Fruit fly (Drosophila melanogaster) whole organism, adult: ENCODE measurements around the gene Txl.

Source experiments
- CG11617 ChIP-seq: fragments of 200-800 bp; sonication (Bioruptor generic); optimal IDR thresholded peaks from 2 replicates; lab custom pipeline; 2017; ENCODE audit warnings: mild to moderate bottlenecking, missing biosample characterization, missing genetic modification reagents, missing genetic modification characterization
- CG12768 ChIP-seq: fragments of 200-800 bp; sonication (Bioruptor generic); optimal IDR thresholded peaks from 2 replicates; lab custom pipeline; 2017; ENCODE audit warnings: missing biosample characterization, missing genetic modification characterization, mild to moderate bottlenecking, moderate library complexity, missing genetic modification reagents
- CG14711 ChIP-seq: fragments of 200-800 bp; sonication (Bioruptor generic); optimal IDR thresholded peaks from 2 replicates; lab custom pipeline; 2018; ENCODE audit warnings: missing biosample characterization, mild to moderate bottlenecking, missing genetic modification characterization, moderate library complexity
- CG1620 ChIP-seq: fragments of 200-800 bp; sonication (Bioruptor generic); optimal IDR thresholded peaks from 2 replicates; lab custom pipeline; 2016; ENCODE audit warnings: missing biosample characterization, missing genetic modification characterization
- CG33017 ChIP-seq: fragments of 200-800 bp; sonication (Bioruptor generic); optimal IDR thresholded peaks from 2 replicates; lab custom pipeline; 2018; ENCODE audit warnings: missing biosample characterization, mild to moderate bottlenecking, missing genetic modification characterization, moderate library complexity
- CG5204 ChIP-seq: fragments of 200-800 bp; sonication (Bioruptor generic); optimal IDR thresholded peaks from 2 replicates; lab custom pipeline; 2016; ENCODE audit warnings: missing biosample characterization, missing genetic modification characterization
- CG7045 ChIP-seq: fragments of 200-800 bp; sonication (Bioruptor generic); optimal IDR thresholded peaks from 2 replicates; lab custom pipeline; 2017; ENCODE audit warnings: missing biosample characterization, mild to moderate bottlenecking, missing genetic modification characterization
- CG7101 ChIP-seq: fragments of 200-800 bp; sonication (Bioruptor generic); optimal IDR thresholded peaks from 2 replicates; lab custom pipeline; 2018; ENCODE audit warnings: missing biosample characterization, mild to moderate bottlenecking, missing genetic modification characterization, moderate library complexity
- Clk ChIP-seq: fragments of 200-800 bp; sonication (Bioruptor generic); optimal IDR thresholded peaks from 2 replicates; lab custom pipeline; 2017; ENCODE audit warnings: missing biosample characterization, missing genetic modification characterization
- Crg-1 ChIP-seq: fragments of 200-800 bp; sonication (Bioruptor generic); optimal IDR thresholded peaks from 2 replicates; lab custom pipeline; 2016; ENCODE audit warnings: missing biosample characterization, missing genetic modification characterization
- Hr96 ChIP-seq: fragments of 200-800 bp; sonication (Bioruptor generic); optimal IDR thresholded peaks from 2 replicates; lab custom pipeline; 2016; ENCODE audit warnings: missing biosample characterization, missing genetic modification characterization
- Mnt ChIP-seq: fragments of 200-800 bp; sonication (Bioruptor generic); optimal IDR thresholded peaks from 2 replicates; lab custom pipeline; 2016; ENCODE audit warnings: missing biosample characterization, mild to moderate bottlenecking, missing genetic modification characterization
- bab1 ChIP-seq: fragments of 200-800 bp; sonication (Bioruptor generic); optimal IDR thresholded peaks from 3 replicates; lab custom pipeline; 2019; ENCODE audit warnings: missing biosample characterization, mild to moderate bottlenecking, missing genetic modification characterization, moderate library complexity
- cic ChIP-seq: fragments of 200-800 bp; sonication (Bioruptor generic); optimal IDR thresholded peaks from 2 replicates; lab custom pipeline; 2017; ENCODE audit warnings: missing biosample characterization, mild to moderate bottlenecking, missing genetic modification characterization, moderate library complexity
- cnc ChIP-seq, 2 experiments: fragments of >200 bp; optimal IDR thresholded peaks; 2 replicates each; lab custom pipeline; 2017
- kay ChIP-seq: fragments of 200-800 bp; sonication (Bioruptor generic); peaks from one replicate; lab custom pipeline; 2016; ENCODE audit warnings: missing biosample characterization, missing genetic modification characterization, borderline replicate concordance
- ovo ChIP-seq: fragments of 200-800 bp; sonication (Bioruptor generic); optimal IDR thresholded peaks from 2 replicates; lab custom pipeline; 2016; ENCODE audit warnings: missing biosample characterization, missing genetic modification characterization
- pad ChIP-seq: fragments of 200-800 bp; sonication (Bioruptor generic); optimal IDR thresholded peaks from 3 replicates; lab custom pipeline; 2017; ENCODE audit warnings: missing biosample characterization, missing genetic modification characterization, mild to moderate bottlenecking, moderate library complexity, missing genetic modification reagents
- tj ChIP-seq: fragments of 200-800 bp; sonication (Bioruptor generic); optimal IDR thresholded peaks from 3 replicates; lab custom pipeline; 2017; ENCODE audit warnings: missing biosample characterization, mild to moderate bottlenecking, missing genetic modification characterization, moderate library complexity
- toe ChIP-seq: fragments of 200-800 bp; sonication (Bioruptor generic); optimal IDR thresholded peaks from 2 replicates; lab custom pipeline; 2016; ENCODE audit warnings: missing biosample characterization, missing genetic modification characterization

Gene Txl

DNA sequence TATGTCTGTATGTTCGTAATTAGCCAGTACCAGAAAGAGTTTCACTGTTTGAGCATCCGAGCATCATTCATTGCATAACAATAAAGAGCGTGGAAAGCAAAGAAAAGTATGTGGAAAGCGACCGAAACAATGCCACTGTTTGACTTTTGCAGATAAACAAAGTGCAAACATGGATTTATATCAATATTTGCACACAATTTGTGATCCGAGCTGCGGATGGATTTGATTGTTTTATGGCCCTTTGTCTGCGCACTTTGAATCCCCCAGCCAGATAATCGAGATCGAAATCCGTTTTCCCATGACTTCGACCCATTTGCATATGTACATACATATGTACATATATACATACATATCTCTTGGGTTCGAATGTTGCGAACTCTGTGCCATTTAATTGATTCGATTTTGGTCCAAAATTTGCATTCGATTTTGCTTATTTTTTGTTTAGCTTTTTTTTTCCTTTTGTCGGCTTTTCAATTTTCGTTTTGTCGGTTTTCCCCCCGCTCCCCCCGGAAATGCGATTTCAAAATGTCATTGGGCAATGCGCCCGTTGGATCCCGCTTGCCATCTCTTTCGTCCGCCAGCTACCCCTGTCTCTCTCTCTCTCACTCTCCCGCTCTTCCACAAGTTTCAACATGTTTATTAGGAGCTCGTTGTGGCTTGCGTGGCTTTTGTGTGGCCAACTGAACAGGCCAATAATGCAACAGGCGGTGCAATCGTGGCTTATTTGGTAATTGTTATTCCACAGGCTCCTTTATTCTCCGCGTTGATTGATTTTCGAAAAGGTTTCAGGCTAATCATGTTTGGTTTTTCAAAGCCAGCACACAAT, 19.8 kb downstream of the Txl start:
- TF ChIP-seq tj (GFP tag; lab: Kevin White, UChicago) = no peak
- TF ChIP-seq Crg-1 (GFP tag; lab: Kevin White, UChicago) = no peak
- no peak for TF ChIP-seq CG33017
- TF ChIP-seq CG5204 (GFP tag; lab: Kevin White, UChicago) = no peak
- no peak for TF ChIP-seq ovo (GFP tag; lab: Kevin White, UChicago)
- TF ChIP-seq CG11617 (GFP tag; lab: Kevin White, UChicago) = no peak
- no peak for TF ChIP-seq cic (GFP tag; lab: Kevin White, UChicago)
- TF ChIP-seq Hr96 (GFP tag; lab: Kevin White, UChicago) = no peak
- no peak for TF ChIP-seq kay (GFP tag; lab: Kevin White, UChicago)
- no peak for TF ChIP-seq Clk (GFP tag; lab: Kevin White, UChicago)
- TF ChIP-seq CG12768 = no peak
- no peak for TF ChIP-seq Mnt (GFP tag; lab: Kevin White, UChicago)
- no peak for TF ChIP-seq CG7101
- TF ChIP-seq cnc (optimal IDR thresholded peaks at IDR 0.05; lab: Kevin White, UChicago) = no peak
- no peak for TF ChIP-seq toe (GFP tag; lab: Kevin White, UChicago)

DNA sequence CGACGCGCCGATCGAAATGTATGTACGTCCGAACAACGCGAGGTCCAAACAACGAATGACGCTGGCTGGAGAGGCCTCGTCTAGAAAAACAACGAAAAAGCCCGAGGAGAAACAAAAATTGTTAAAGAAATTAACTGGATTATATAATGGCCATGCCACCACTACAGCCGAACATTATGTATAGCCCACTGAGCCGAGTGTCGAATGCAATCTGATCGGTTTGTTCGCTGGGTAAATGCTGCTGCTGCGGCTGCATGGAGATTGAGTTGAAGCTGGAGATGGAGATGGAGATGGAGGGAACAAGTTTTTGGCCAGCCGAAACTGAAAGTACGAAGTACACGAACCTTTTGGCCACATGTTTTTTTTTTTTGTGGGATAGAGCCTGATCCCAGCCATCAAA, 21.0 kb downstream of the Txl start, which contains the start of gene Cralbp:
Gene Cralbp (minus strand): TSS at position 115 of the 400 bp plus-strand sequence.
- TF ChIP-seq toe (GFP tag; lab: Kevin White, UChicago) (no peak), CG5204 (GFP tag; lab: Kevin White, UChicago) (no peak), kay (GFP tag; lab: Kevin White, UChicago) (no peak), Clk (GFP tag; lab: Kevin White, UChicago) (no peak), bab1 (GFP tag; lab: Kevin White, UChicago) (no peak), Mnt (GFP tag; lab: Kevin White, UChicago) (no peak), tj (GFP tag; lab: Kevin White, UChicago) (no peak), CG1620 (GFP tag; lab: Kevin White, UChicago) (no peak), CG33017 (no peak), CG12768 (no peak), CG11617 (GFP tag; lab: Kevin White, UChicago) (no peak), cic (GFP tag; lab: Kevin White, UChicago) (no peak), CG7045 (GFP tag; lab: Kevin White, UChicago) (no peak), Hr96 (GFP tag; lab: Kevin White, UChicago) (no peak), CG14711 (tag; lab: Kevin White, UChicago) (no peak)

dm6 chr3L:5787476-5787875, 21.8 kb downstream of the Txl start:
- TF ChIP-seq ovo (GFP tag; lab: Kevin White, UChicago) (no peak), tj (GFP tag; lab: Kevin White, UChicago) (no peak), toe (GFP tag; lab: Kevin White, UChicago) (no peak), CG14711 (tag; lab: Kevin White, UChicago) (no peak), Clk (GFP tag; lab: Kevin White, UChicago) (no peak), CG12768 (no peak), kay (GFP tag; lab: Kevin White, UChicago) (no peak), CG7045 (GFP tag; lab: Kevin White, UChicago) (no peak), bab1 (GFP tag; lab: Kevin White, UChicago) (no peak), CG1620 (GFP tag; lab: Kevin White, UChicago) (no peak), Crg-1 (GFP tag; lab: Kevin White, UChicago) (no peak), Mnt (GFP tag; lab: Kevin White, UChicago) (no peak), CG7101 (no peak)

DNA sequence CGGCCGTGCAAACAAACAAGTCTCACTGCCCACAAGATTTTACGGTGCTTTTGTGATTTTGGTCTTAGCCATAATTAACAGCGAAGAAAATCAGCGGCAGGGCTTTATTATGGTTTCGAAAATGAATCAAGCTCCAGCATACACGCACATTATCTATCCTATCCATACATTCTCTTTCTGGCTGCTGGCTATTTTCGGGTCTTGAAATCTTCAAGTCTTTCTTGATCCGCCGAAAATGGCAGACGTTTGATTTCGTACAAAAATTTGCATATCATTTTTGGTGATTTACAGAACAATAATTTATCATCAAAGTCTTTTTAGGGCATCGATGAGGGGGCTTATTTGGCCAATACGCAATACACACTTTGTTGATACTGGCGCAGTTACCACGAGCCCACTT, 23.2 kb downstream of the Txl start:
- TF ChIP-seq Clk (GFP tag; lab: Kevin White, UChicago) (no peak), pad (GFP tag; lab: Kevin White, UChicago) (no peak), toe (GFP tag; lab: Kevin White, UChicago) (no peak), CG11617 (GFP tag; lab: Kevin White, UChicago) (no peak), CG7101 (no peak), CG12768 (no peak), Mnt (GFP tag; lab: Kevin White, UChicago) (no peak), CG1620 (GFP tag; lab: Kevin White, UChicago) (no peak), tj (GFP tag; lab: Kevin White, UChicago) (no peak), CG14711 (tag; lab: Kevin White, UChicago) (no peak), cnc (optimal IDR thresholded peaks at IDR 0.05; lab: Kevin White, UChicago) (no peak), Hr96 (GFP tag; lab: Kevin White, UChicago) (no peak), cic (GFP tag; lab: Kevin White, UChicago) (no peak), CG5204 (GFP tag; lab: Kevin White, UChicago) (no peak), kay (GFP tag; lab: Kevin White, UChicago) (no peak), CG7045 (GFP tag; lab: Kevin White, UChicago) (no peak), ovo (GFP tag; lab: Kevin White, UChicago) (no peak), bab1 (GFP tag; lab: Kevin White, UChicago) (no peak), Crg-1 (GFP tag; lab: Kevin White, UChicago) (no peak), CG33017 (no peak)

dm6 chr3L:5789663-5790062, 24.0 kb downstream of the Txl start:
- TF ChIP-seq cic (GFP tag; lab: Kevin White, UChicago) (no peak), tj (GFP tag; lab: Kevin White, UChicago) (no peak), bab1 (GFP tag; lab: Kevin White, UChicago) (peak; percentile 23), CG11617 (GFP tag; lab: Kevin White, UChicago) (no peak), CG14711 (tag; lab: Kevin White, UChicago) (peak; percentile 37), Clk (GFP tag; lab: Kevin White, UChicago) (no peak), CG7045 (GFP tag; lab: Kevin White, UChicago) (no peak), cnc (optimal IDR thresholded peaks at IDR 0.05; lab: Kevin White, UChicago) (no peak), CG1620 (GFP tag; lab: Kevin White, UChicago) (no peak), kay (GFP tag; lab: Kevin White, UChicago) (no peak), Mnt (GFP tag; lab: Kevin White, UChicago) (no peak), Hr96 (GFP tag; lab: Kevin White, UChicago) (no peak), CG5204 (GFP tag; lab: Kevin White, UChicago) (no peak), toe (GFP tag; lab: Kevin White, UChicago) (no peak), Crg-1 (GFP tag; lab: Kevin White, UChicago) (no peak), CG7101 (peak; percentile 29), pad (GFP tag; lab: Kevin White, UChicago) (no peak), CG33017 (peak; percentile 35), ovo (GFP tag; lab: Kevin White, UChicago) (no peak)
